Fruit fly (Drosophila melanogaster) whole organism, embryonic: Measurements from ENCODE around the gene Datp.

Source experiments
- Bgb ChIP-seq: fragments of 200-800 bp; sonication (Bioruptor generic); IDR thresholded peaks from 2 replicates; pipeline ENCODE4 v1.3.6; 2022; ENCODE audit warnings: missing biosample characterization, missing genetic modification characterization; ENCODE audit not compliant: partially characterized antibody
- CG13296 ChIP-seq: fragments of 200-800 bp; sonication (Bioruptor generic); optimal IDR thresholded peaks from 3 replicates; lab custom pipeline; 2018; ENCODE audit warnings: missing biosample characterization, mild to moderate bottlenecking, missing genetic modification characterization
- CG14050 ChIP-seq: fragments of 200-800 bp; sonication (Bioruptor generic); IDR thresholded peaks from 3 replicates; pipeline ENCODE4 v1.3.6; 2022; ENCODE audit warnings: missing biosample characterization, missing genetic modification characterization
- CG15479 ChIP-seq: fragments of 200-800 bp; sonication (Bioruptor generic); optimal IDR thresholded peaks from 3 replicates; lab custom pipeline; 2019; ENCODE audit warnings: missing biosample characterization, mild to moderate bottlenecking, missing genetic modification characterization, moderate library complexity
- CG15514 ChIP-seq: fragments of 200-800 bp; sonication (Bioruptor generic); optimal IDR thresholded peaks from 3 replicates; lab custom pipeline; 2017; ENCODE audit warnings: missing biosample characterization, missing genetic modification characterization, mild to moderate bottlenecking, moderate library complexity, missing genetic modification reagents
- CG1792 ChIP-seq: fragments of 200-800 bp; sonication (Bioruptor generic); optimal IDR thresholded peaks from 2 replicates; lab custom pipeline; 2016; ENCODE audit warnings: missing biosample characterization, missing genetic modification characterization
- CG2116 ChIP-seq: fragments of 200-800 bp; sonication (Bioruptor generic); optimal IDR thresholded peaks from 3 replicates; lab custom pipeline; 2018; ENCODE audit warnings: missing biosample characterization, mild to moderate bottlenecking, missing genetic modification characterization
- CG2120 ChIP-seq: fragments of 200-800 bp; sonication (Bioruptor generic); optimal IDR thresholded peaks from 3 replicates; lab custom pipeline; 2016; ENCODE audit warnings: missing biosample characterization, missing genetic modification characterization
- CG2129 ChIP-seq: fragments of 200-800 bp; sonication (Bioruptor generic); IDR thresholded peaks from 2 replicates; pipeline ENCODE4 v1.3.6; 2022; ENCODE audit warnings: missing biosample characterization, missing genetic modification characterization; ENCODE audit not compliant: partially characterized antibody
- CG2875 ChIP-seq: fragments of 200-800 bp; sonication (Bioruptor generic); optimal IDR thresholded peaks from 2 replicates; lab custom pipeline; 2017; ENCODE audit warnings: missing biosample characterization, mild to moderate bottlenecking, missing genetic modification characterization, missing genetic modification reagents
- CG30403 ChIP-seq: fragments of 200-800 bp; sonication (Bioruptor generic); optimal IDR thresholded peaks from 3 replicates; lab custom pipeline; 2016; ENCODE audit warnings: missing biosample characterization, missing genetic modification characterization
- CG34376 ChIP-seq: fragments of 200-800 bp; sonication (Bioruptor generic); optimal IDR thresholded peaks from 2 replicates; lab custom pipeline; 2018; ENCODE audit warnings: missing biosample characterization, mild to moderate bottlenecking, missing genetic modification characterization
- CG4328 ChIP-seq: fragments of 200-800 bp; sonication (Bioruptor generic); optimal IDR thresholded peaks from 3 replicates; lab custom pipeline; 2017; ENCODE audit warnings: missing biosample characterization, missing genetic modification reagents, missing genetic modification characterization
- CG4360 ChIP-seq: fragments of 200-800 bp; sonication (Bioruptor generic); IDR thresholded peaks from 2 replicates; pipeline ENCODE4 v1.3.6; 2022; ENCODE audit warnings: missing biosample characterization, missing genetic modification characterization
- CG4424 ChIP-seq: fragments of 200-800 bp; sonication (Bioruptor generic); optimal IDR thresholded peaks from 3 replicates; lab custom pipeline; 2016; ENCODE audit warnings: missing biosample characterization, missing genetic modification characterization
- CG4707 ChIP-seq: fragments of 200-800 bp; sonication (Bioruptor generic); optimal IDR thresholded peaks from 2 replicates; lab custom pipeline; 2018; ENCODE audit warnings: missing biosample characterization, mild to moderate bottlenecking, missing genetic modification characterization, moderate library complexity
- CG6654 ChIP-seq: fragments of 200-800 bp; sonication (Bioruptor generic); optimal IDR thresholded peaks from 2 replicates; lab custom pipeline; 2017; ENCODE audit warnings: missing biosample characterization, mild to moderate bottlenecking, missing genetic modification characterization
- CG8281 ChIP-seq: fragments of 200-800 bp; sonication (Bioruptor generic); optimal IDR thresholded peaks from 2 replicates; lab custom pipeline; 2018; ENCODE audit warnings: missing biosample characterization, mild to moderate bottlenecking, missing genetic modification characterization, moderate library complexity
- CG8478 ChIP-seq: fragments of >200 bp; optimal IDR thresholded peaks from 2 replicates; lab custom pipeline; 2018
- CrebB ChIP-seq: fragments of 200-800 bp; sonication (Bioruptor generic); optimal IDR thresholded peaks from 3 replicates; lab custom pipeline; 2018; ENCODE audit warnings: missing biosample characterization, mild to moderate bottlenecking, missing genetic modification characterization
- Dad ChIP-seq: fragments of 200-800 bp; sonication (Bioruptor generic); optimal IDR thresholded peaks from 3 replicates; lab custom pipeline; 2016; ENCODE audit warnings: missing biosample characterization, missing genetic modification characterization
- Drgx ChIP-seq: fragments of 200-800 bp; sonication (Bioruptor generic); IDR thresholded peaks from 2 replicates; pipeline ENCODE4 v1.3.6; 2022; ENCODE audit warnings: missing biosample characterization, missing genetic modification characterization
- H2.0 ChIP-seq: fragments of 200-800 bp; sonication (Bioruptor generic); IDR thresholded peaks from 2 replicates; pipeline ENCODE4 v1.3.6; 2022; ENCODE audit warnings: missing biosample characterization, missing genetic modification characterization
- HLHmδ ChIP-seq: fragments of 200-800 bp; sonication (Bioruptor generic); optimal IDR thresholded peaks from 2 replicates; lab custom pipeline; 2018; ENCODE audit warnings: missing biosample characterization, mild to moderate bottlenecking, missing genetic modification characterization, moderate library complexity
- MESR4 ChIP-seq: fragments of 200-800 bp; sonication (Bioruptor generic); optimal IDR thresholded peaks from 2 replicates; lab custom pipeline; 2018; ENCODE audit warnings: missing biosample characterization, mild to moderate bottlenecking, missing genetic modification characterization, moderate library complexity
- NC2α ChIP-seq: fragments of 200-800 bp; sonication (Bioruptor generic); optimal IDR thresholded peaks from 2 replicates; lab custom pipeline; 2016; ENCODE audit warnings: missing biosample characterization, missing genetic modification characterization
- NC2β ChIP-seq: fragments of 200-800 bp; sonication (Bioruptor generic); optimal IDR thresholded peaks from 2 replicates; lab custom pipeline; 2016; ENCODE audit warnings: missing biosample characterization, missing genetic modification characterization
- Opbp ChIP-seq: fragments of 200-800 bp; sonication (Bioruptor generic); IDR thresholded peaks from 3 replicates; pipeline ENCODE4 v1.3.6; 2022; ENCODE audit warnings: missing biosample characterization, missing genetic modification characterization; ENCODE audit not compliant: partially characterized antibody
- Ravus ChIP-seq: fragments of 200-800 bp; sonication (Bioruptor generic); IDR thresholded peaks from 2 replicates; pipeline ENCODE4 v1.3.6; 2022; ENCODE audit warnings: missing biosample characterization, missing genetic modification characterization
- Tbp ChIP-seq: fragments of >200 bp; optimal IDR thresholded peaks from 2 replicates; lab custom pipeline; 2018; ENCODE audit warnings: missing biosample characterization, missing genetic modification characterization
- YL-1 ChIP-seq: fragments of 200-800 bp; sonication (Bioruptor generic); optimal IDR thresholded peaks from 3 replicates; lab custom pipeline; 2017; ENCODE audit warnings: missing biosample characterization, mild to moderate bottlenecking, missing genetic modification characterization
- ap ChIP-seq: fragments of 200-800 bp; sonication (Bioruptor generic); IDR thresholded peaks from 2 replicates; pipeline ENCODE4 v1.3.6; 2022; ENCODE audit warnings: missing biosample characterization, missing genetic modification characterization
- bbx ChIP-seq: fragments of 200-800 bp; sonication (Bioruptor generic); IDR thresholded peaks from 2 replicates; pipeline ENCODE4 v1.3.6; 2022; ENCODE audit warnings: missing biosample characterization, missing genetic modification characterization; ENCODE audit not compliant: partially characterized antibody
- bigmax ChIP-seq: fragments of 200-800 bp; sonication (Bioruptor generic); optimal IDR thresholded peaks from 2 replicates; lab custom pipeline; 2018; ENCODE audit warnings: missing biosample characterization, mild to moderate bottlenecking, missing genetic modification characterization
- cas ChIP-seq: fragments of 200-800 bp; sonication (Bioruptor generic); IDR thresholded peaks from 2 replicates; pipeline ENCODE4 v1.3.6; 2022; ENCODE audit warnings: missing biosample characterization, missing genetic modification characterization
- danr ChIP-seq: fragments of 200-800 bp; sonication (Bioruptor generic); IDR thresholded peaks from 2 replicates; pipeline ENCODE4 v1.3.6; 2022; ENCODE audit warnings: missing biosample characterization, missing genetic modification characterization
- dmrt11E ChIP-seq: fragments of 200-800 bp; sonication (Bioruptor generic); optimal IDR thresholded peaks from 3 replicates; lab custom pipeline; 2018; ENCODE audit warnings: missing biosample characterization, mild to moderate bottlenecking, missing genetic modification characterization, moderate library complexity
- dpn ChIP-seq, 2 experiments: fragments of 200-800 bp; sonication (Bioruptor generic); optimal IDR thresholded peaks; 3 replicates each; lab custom pipeline; 2016; ENCODE audit warnings: missing biosample characterization in 2 of 2, missing genetic modification characterization in 2 of 2
- esg ChIP-seq: fragments of 200-800 bp; sonication (Bioruptor generic); conservative IDR thresholded peaks from 2 replicates; pipeline ENCODE4 v1.3.6; 2022; ENCODE audit warnings: missing biosample characterization, missing genetic modification characterization
- fd96Cb ChIP-seq: fragments of 200-800 bp; sonication (Bioruptor generic); optimal IDR thresholded peaks from 2 replicates; lab custom pipeline; 2018; ENCODE audit warnings: missing biosample characterization, mild to moderate bottlenecking, missing genetic modification characterization, moderate library complexity
- gem ChIP-seq: fragments of 200-800 bp; sonication (Bioruptor generic); optimal IDR thresholded peaks from 2 replicates; lab custom pipeline; 2019; ENCODE audit warnings: missing biosample characterization, mild to moderate bottlenecking, missing genetic modification characterization, moderate library complexity
- kah ChIP-seq: fragments of 200-800 bp; sonication (Bioruptor generic); optimal IDR thresholded peaks from 2 replicates; lab custom pipeline; 2018; ENCODE audit warnings: missing biosample characterization, mild to moderate bottlenecking, missing genetic modification characterization
- pum ChIP-seq: fragments of 200-800 bp; sonication (Bioruptor generic); optimal IDR thresholded peaks from 2 replicates; lab custom pipeline; 2016; ENCODE audit warnings: missing biosample characterization, missing genetic modification characterization
- rib ChIP-seq: fragments of 200-800 bp; sonication (Bioruptor generic); IDR thresholded peaks from 2 replicates; pipeline ENCODE4 v1.3.6; 2022; ENCODE audit warnings: missing biosample characterization, missing genetic modification characterization
- run ChIP-seq: fragments of 200-800 bp; sonication (Bioruptor generic); optimal IDR thresholded peaks from 3 replicates; lab custom pipeline; 2018; ENCODE audit warnings: missing biosample characterization, mild to moderate bottlenecking, missing genetic modification characterization
- tll ChIP-seq, 2 experiments: fragments of 200-800 bp in 1 of 2; fragments of >200 bp in 1 of 2; sonication (Bioruptor generic) in 1 of 2; optimal IDR thresholded peaks; 2 replicates each; lab custom pipeline; 2017 to 2019; ENCODE audit warnings: missing biosample characterization in 2 of 2, missing genetic modification characterization in 2 of 2, mild to moderate bottlenecking in 1 of 2, moderate library complexity in 1 of 2
- unpg ChIP-seq: fragments of 200-800 bp; sonication (Bioruptor generic); optimal IDR thresholded peaks from 3 replicates; lab custom pipeline; 2018; ENCODE audit warnings: missing biosample characterization, mild to moderate bottlenecking, missing genetic modification characterization, moderate library complexity
- wor ChIP-seq: fragments of 200-800 bp; sonication (Bioruptor generic); IDR thresholded peaks from 2 replicates; pipeline ENCODE4 v1.3.6; 2022; ENCODE audit warnings: missing biosample characterization, missing genetic modification characterization
- zfh2 ChIP-seq: fragments of 200-800 bp; sonication (Bioruptor generic); optimal IDR thresholded peaks from 2 replicates; lab custom pipeline; 2016; ENCODE audit warnings: missing biosample characterization, missing genetic modification characterization

Datp gene

DNA sequence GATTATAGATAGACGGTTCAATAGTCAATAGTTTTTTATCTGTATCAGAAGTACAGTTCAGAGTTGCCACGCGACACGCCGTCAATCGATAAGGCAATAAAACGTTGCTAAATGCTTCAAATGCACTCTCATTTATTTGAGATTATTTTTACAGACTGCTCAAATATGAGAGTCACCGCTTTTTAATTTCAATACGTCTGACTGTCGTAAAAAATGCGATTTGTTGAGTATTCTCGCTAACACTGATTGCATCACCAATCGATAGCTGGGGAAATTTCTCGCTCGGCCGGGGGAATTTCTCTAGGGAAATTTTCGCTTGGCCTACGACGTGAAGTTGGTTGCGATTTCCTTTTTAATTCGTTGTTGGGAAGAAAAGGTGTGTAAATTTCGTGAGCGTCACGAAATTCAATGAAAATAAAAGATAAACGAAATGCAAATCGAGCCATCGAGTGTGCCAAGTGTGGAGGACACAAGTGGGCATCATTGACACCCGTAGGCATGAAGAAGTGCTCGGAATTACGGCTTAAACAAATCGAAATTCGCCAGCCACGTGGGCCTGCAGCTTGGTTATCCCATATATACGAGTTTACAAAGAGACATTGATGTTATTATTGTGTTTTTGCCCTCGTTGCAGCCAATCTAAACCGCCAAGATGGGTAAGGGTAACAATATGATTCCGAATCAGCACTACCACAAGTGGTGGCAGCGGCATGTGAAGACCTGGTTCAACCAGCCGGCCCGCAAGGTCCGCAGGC, 28.6 kb upstream of the Datp start, which contains the start of the genes Dref and RpL13 (continued):
- TF ChIP-seq gem (tag; lab: Kevin White, UChicago) (peak; percentile 73), CG2116 (GFP tag; lab: Kevin White, UChicago) (peak; percentile 96), unpg (GFP tag; lab: Kevin White, UChicago) (peak; percentile 82), Dad (peak; percentile 85), Ravus (no peak), ap (GFP tag; lab: Robert Waterston, UW) (peak; percentile 46), MESR4 (GFP tag; lab: Kevin White, UChicago) (peak; percentile 98), run (tag; lab: Kevin White, UChicago) (peak; percentile 78), esg (peak; percentile 52), CG34376 (GFP tag; lab: Kevin White, UChicago) (peak; percentile 99), CG15514 (peak; percentile 93), dmrt11E (tag; lab: Kevin White, UChicago) (peak; percentile 70), H2.0 (peak; percentile 48; the same call in 1 of the 2 replicates), cas (no peak), Drgx (GFP tag; lab: Robert Waterston, UW) (peak; percentile 38; the same call in 1 of the 2 replicates), danr (GFP tag; lab: Robert Waterston, UW) (no peak), CG8281 (tag; lab: Kevin White, UChicago) (peak; percentile 70), rib (GFP tag; lab: Robert Waterston, UW) (peak; percentile 27; the same call in 1 of the 2 replicates), CG6654 (GFP tag; lab: Kevin White, UChicago) (peak; percentile 64), NC2β (GFP tag; lab: Kevin White, UChicago) (peak; percentile 95), NC2α (peak; percentile 81), CG14050 (peak; percentile 69), CG4328 (GFP tag; lab: Kevin White, UChicago) (peak; percentile 95), CG2120 (GFP tag; lab: Kevin White, UChicago) (peak; percentile 85), tll (GFP tag; optimal IDR thresholded peaks at IDR 0.05; lab: Kevin White, UChicago) (peak in 1 of 2 experiments; percentile 18), CG2875 (peak; percentile 91), dpn (GFP tag; optimal IDR thresholded peaks at IDR 0.05; lab: Kevin White, UChicago) (peak; percentile 64 to 88), bbx (GFP tag; lab: Robert Waterston, UW) (peak; percentile 68), kah (GFP tag; lab: Kevin White, UChicago) (peak; percentile 90), CG4707 (GFP tag; lab: Kevin White, UChicago) (peak; percentile 94), CG4424 (GFP tag; lab: Kevin White, UChicago) (peak; percentile 75), Bgb (GFP tag; lab: Robert Waterston, UW) (peak; percentile 78), bigmax (peak; percentile 83), CG8478 (lab: Kevin White, UChicago) (no peak), CG2129 (GFP tag; lab: Robert Waterston, UW) (peak; percentile 47), CrebB (peak; percentile 92), Opbp (GFP tag; lab: Robert Waterston, UW) (peak; percentile 99), wor (GFP tag; lab: Robert Waterston, UW) (no peak), pum (peak; percentile 67), YL-1 (GFP tag; lab: Kevin White, UChicago) (peak; percentile 100), CG30403 (GFP tag; lab: Kevin White, UChicago) (peak; percentile 80), CG4360 (0 out of 2 replicates have a peak, but pooled peaks have one; percentile 28), zfh2 (GFP tag; lab: Kevin White, UChicago) (peak; percentile 83), HLHmδ (GFP tag; lab: Kevin White, UChicago) (peak; percentile 96), CG13296 (GFP tag; lab: Kevin White, UChicago) (peak; percentile 97), fd96Cb (tag; lab: Kevin White, UChicago) (peak; percentile 40), CG15479 (GFP tag; lab: Kevin White, UChicago) (peak; percentile 79), CG1792 (GFP tag; lab: Kevin White, UChicago) (peak; percentile 70), Tbp (no peak)
